Fruit fly (Drosophila melanogaster): ENCODE data around the gene CG32278.

Gene CG32278

DNA sequence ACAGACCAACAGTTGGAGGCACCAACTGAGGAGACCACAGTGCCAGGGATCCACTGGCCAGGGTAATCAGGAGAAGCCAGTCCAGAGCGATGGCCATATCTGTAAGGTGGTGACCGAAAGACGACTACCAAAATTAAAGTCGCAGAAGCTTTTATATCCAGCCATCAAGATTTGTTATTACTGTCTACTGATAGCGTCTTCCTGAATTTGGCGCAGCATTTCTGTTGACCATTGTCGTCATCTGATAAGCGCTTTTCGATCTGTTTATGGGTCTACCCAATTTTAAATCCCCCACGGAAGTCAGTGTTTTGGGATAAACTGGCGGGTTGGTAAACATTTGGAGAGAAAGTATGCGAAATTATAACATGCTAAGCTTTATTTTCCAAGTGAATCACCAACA is 3.4 kb downstream of the CG32278 start, which contains the start of gene CG14963:
Gene CG14963 (minus strand): TSS at position 101 of the 400 bp plus-strand sequence.
- TF ChIP-seq rn (GFP tag; IDR thresholded peaks at IDR 0.05): no peak
- no peak for TF ChIP-seq CG14655 (GFP tag; optimal IDR thresholded peaks at IDR 0.05)

DNA sequence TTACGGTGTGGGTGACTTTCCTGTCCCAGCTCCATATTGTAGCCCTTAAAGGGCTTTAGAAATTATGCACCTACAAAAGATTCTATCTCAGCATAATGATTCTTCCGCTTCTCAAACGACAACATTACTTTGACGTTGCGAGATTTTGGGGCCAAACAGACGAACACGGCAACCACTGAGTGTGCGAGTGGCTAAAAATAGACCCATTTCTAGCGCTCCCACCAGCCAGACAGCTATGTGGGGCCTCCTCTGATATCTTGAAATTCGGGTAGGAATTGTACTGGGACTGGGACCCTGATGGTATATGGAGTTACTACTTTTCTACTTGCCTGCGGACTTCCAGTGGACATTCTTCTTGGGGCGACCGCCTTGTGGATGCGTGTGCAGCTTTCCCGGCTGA is 8.8 kb downstream of the CG32278 start:
- no peak for TF ChIP-seq fd96Ca (GFP tag; IDR thresholded peaks at IDR 0.05)
- no peak for TF ChIP-seq CG8301 (tag; optimal IDR thresholded peaks at IDR 0.05)
- no peak for TF ChIP-seq CG13204 (GFP tag; optimal IDR thresholded peaks at IDR 0.05)
- no peak for TF ChIP-seq Pif1A (GFP tag; optimal IDR thresholded peaks at IDR 0.05)
- no peak for TF ChIP-seq D1 (tag; optimal IDR thresholded peaks at IDR 0.05)
- no peak for TF ChIP-seq EcR (GFP tag; optimal IDR thresholded peaks at IDR 0.05)
- TF ChIP-seq rn (GFP tag; IDR thresholded peaks at IDR 0.05): no peak
- TF ChIP-seq CG8159 (tag; optimal IDR thresholded peaks at IDR 0.05): no peak
- TF ChIP-seq CG17806 (tag; optimal IDR thresholded peaks at IDR 0.05): no peak
- no peak for TF ChIP-seq CG15710 (tag; optimal IDR thresholded peaks at IDR 0.05)
- no peak for TF ChIP-seq CG12605 (GFP tag; IDR thresholded peaks at IDR 0.05)
- no peak for TF ChIP-seq CG34367 (tag; optimal IDR thresholded peaks at IDR 0.05)
- TF ChIP-seq CG10348 (GFP tag; IDR thresholded peaks at IDR 0.05): no peak
- TF ChIP-seq CG32121 (GFP tag; IDR thresholded peaks at IDR 0.05): no peak
- no peak for TF ChIP-seq Pif1B (GFP tag; optimal IDR thresholded peaks at IDR 0.05)
- TF ChIP-seq Ets98B (GFP tag; IDR thresholded peaks at IDR 0.05): no peak
- no peak for TF ChIP-seq Snoo (tag; optimal IDR thresholded peaks at IDR 0.05)

DNA sequence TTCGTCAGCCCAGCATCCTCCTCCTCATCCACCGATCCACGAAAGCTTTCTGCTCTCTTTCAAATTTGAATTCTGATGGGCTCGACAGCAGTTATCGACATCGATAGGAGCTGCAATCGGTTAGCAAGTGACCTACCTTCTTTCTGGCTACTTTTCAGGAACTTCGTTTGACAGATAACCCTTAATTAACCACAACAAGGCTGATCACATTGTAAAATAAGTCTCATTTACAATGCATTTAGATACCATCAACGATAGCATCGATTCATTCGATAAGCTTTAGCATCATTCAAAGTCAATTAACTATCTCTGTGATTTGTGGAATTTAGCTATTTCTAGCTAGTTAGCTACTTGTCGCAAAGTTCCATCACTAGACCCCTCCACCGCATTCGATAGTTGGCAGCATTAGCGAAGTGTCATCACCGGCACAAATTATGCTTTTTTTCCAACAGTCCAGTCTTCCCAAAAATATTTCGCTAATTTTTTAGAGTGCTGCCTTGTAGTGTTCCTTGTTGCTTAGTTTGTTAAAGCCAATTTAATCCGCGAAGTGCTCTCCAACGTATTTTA is 9.5 kb downstream of the CG32278 start, which contains the start of the genes MnM and Girdin:
Gene MnM (minus strand): TSS at position 51 of the 567 bp plus-strand sequence.
Gene Girdin (plus strand): TSS at position 401 of the 567 bp plus-strand sequence.
- no peak for TF ChIP-seq Pif1B (GFP tag; optimal IDR thresholded peaks at IDR 0.05)
- TF ChIP-seq CG14655 (GFP tag; optimal IDR thresholded peaks at IDR 0.05): no peak
- TF ChIP-seq CG17806 (tag; optimal IDR thresholded peaks at IDR 0.05): no peak
- 0 out of 3 replicates have a peak, but pooled peaks have one; percentile 53 for TF ChIP-seq fd96Ca (GFP tag; IDR thresholded peaks at IDR 0.05)
- no peak for TF ChIP-seq Ets98B (GFP tag; IDR thresholded peaks at IDR 0.05)
- TF ChIP-seq Pif1A (GFP tag; optimal IDR thresholded peaks at IDR 0.05): no peak
- no peak for TF ChIP-seq CG8159 (tag; optimal IDR thresholded peaks at IDR 0.05)
- TF ChIP-seq D1 (tag; optimal IDR thresholded peaks at IDR 0.05): no peak
- TF ChIP-seq CG32121 (GFP tag; IDR thresholded peaks at IDR 0.05): peak; percentile 35; the same call in 1 of the 2 replicates
- TF ChIP-seq EcR (GFP tag; optimal IDR thresholded peaks at IDR 0.05): peak; percentile 7
- peak; percentile 16; the same call in 1 of the 2 replicates for TF ChIP-seq CG10348 (GFP tag; IDR thresholded peaks at IDR 0.05)

DNA sequence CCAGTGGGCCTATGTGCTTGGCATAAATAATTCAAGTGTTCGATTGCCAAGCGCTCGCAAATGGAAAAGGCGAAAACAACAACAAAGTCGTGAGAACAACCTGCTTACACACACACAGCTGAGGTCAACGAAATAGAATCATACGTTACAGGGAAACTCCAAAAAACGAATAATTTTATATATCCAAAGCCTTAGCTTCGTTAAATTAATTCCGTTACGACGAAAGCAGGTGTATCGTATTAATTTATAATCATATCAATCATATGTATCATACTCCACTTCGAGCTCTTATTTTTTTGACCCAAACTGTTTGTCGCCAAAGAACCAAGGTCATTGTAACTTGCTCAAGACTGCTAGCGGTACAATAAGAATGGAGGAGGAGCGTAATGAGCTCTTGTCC is 10.4 kb downstream of the CG32278 start:
- TF ChIP-seq Snoo (tag; optimal IDR thresholded peaks at IDR 0.05) (peak; percentile 92), CG9948 (tag; optimal IDR thresholded peaks at IDR 0.05) (peak; percentile 93), CG32121 (GFP tag; IDR thresholded peaks at IDR 0.05) (peak; percentile 81), fd96Ca (GFP tag; IDR thresholded peaks at IDR 0.05) (peak; percentile 92), rn (GFP tag; IDR thresholded peaks at IDR 0.05) (peak; percentile 78), CG14655 (GFP tag; optimal IDR thresholded peaks at IDR 0.05) (no peak), CG10348 (GFP tag; IDR thresholded peaks at IDR 0.05) (peak; percentile 19; the same call in 1 of the 2 replicates), Pif1A (GFP tag; optimal IDR thresholded peaks at IDR 0.05) (no peak), Ets98B (GFP tag; IDR thresholded peaks at IDR 0.05) (peak; percentile 92), CG8159 (tag; optimal IDR thresholded peaks at IDR 0.05) (peak; percentile 95), EcR (GFP tag; optimal IDR thresholded peaks at IDR 0.05) (peak; percentile 98), CG12605 (GFP tag; IDR thresholded peaks at IDR 0.05) (peak; percentile 91), CG15710 (tag; optimal IDR thresholded peaks at IDR 0.05) (peak; percentile 93), CG4496 (GFP tag; IDR thresholded peaks at IDR 0.05) (peak; percentile 95), CG34367 (tag; optimal IDR thresholded peaks at IDR 0.05) (peak; percentile 89), CG17806 (tag; optimal IDR thresholded peaks at IDR 0.05) (peak; percentile 93), CG13204 (GFP tag; optimal IDR thresholded peaks at IDR 0.05) (peak; percentile 87), gl (tag; optimal IDR thresholded peaks at IDR 0.05) (peak; percentile 89), D1 (tag; optimal IDR thresholded peaks at IDR 0.05) (no peak), Pif1B (GFP tag; optimal IDR thresholded peaks at IDR 0.05) (peak; percentile 92), CG8301 (tag; optimal IDR thresholded peaks at IDR 0.05) (peak; percentile 94)

DNA sequence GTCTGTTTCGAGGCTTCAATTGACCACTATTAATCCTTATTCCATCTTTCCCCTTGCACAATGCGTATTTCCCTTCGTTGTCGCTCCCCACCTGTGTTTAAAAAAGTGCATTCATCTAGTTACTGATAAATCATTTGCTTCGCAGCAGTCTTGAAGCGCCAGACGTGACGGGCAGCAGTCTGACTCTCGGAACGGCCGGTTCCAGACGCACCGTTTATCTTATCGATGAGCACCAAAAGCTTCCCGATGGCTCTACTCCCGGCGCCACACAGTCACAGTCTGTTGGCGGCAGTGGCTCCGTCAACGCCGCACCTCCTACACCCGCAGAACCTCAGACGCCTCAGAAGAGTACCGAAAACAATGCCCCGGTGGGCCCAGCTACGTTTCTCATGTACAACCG is 15.0 kb downstream of the CG32278 start, which contains the start of gene CG42494:
Gene CG42494 (plus strand): TSS at position 301 of the 400 bp plus-strand sequence.
- TF ChIP-seq CG14655 (GFP tag; optimal IDR thresholded peaks at IDR 0.05) (no peak), Ets98B (GFP tag; IDR thresholded peaks at IDR 0.05) (no peak), CG32121 (GFP tag; IDR thresholded peaks at IDR 0.05) (no peak), Pif1B (GFP tag; optimal IDR thresholded peaks at IDR 0.05) (no peak), Pif1A (GFP tag; optimal IDR thresholded peaks at IDR 0.05) (no peak), CG13204 (GFP tag; optimal IDR thresholded peaks at IDR 0.05) (no peak), CG12605 (GFP tag; IDR thresholded peaks at IDR 0.05) (no peak), CG17806 (tag; optimal IDR thresholded peaks at IDR 0.05) (no peak), CG8301 (tag; optimal IDR thresholded peaks at IDR 0.05) (no peak), EcR (GFP tag; optimal IDR thresholded peaks at IDR 0.05) (no peak)

DNA sequence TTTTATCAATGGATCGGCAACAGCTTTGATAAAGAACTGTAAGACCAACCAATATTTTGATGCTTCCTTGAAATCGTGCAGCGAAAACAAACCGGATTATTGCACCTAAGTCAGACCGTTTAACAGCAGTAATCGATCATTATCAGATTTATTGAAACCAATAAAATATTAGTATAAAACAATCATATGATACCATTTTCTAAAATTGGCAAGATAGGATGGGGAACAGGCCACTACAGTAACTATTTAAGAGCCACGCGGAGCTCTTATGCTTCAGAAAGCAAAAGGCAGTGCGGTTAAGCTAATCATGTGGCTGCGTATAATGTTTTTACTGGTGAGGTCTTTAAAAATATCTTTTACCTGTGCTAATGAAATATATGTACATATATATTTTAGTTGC is 17.3 kb downstream of the CG32278 start, which contains the start of gene CG32284:
Gene CG32284 (plus strand): TSS at position 301 of the 400 bp plus-strand sequence.
- TF ChIP-seq CG15710 (tag; optimal IDR thresholded peaks at IDR 0.05): no peak
- no peak for TF ChIP-seq Pif1A (GFP tag; optimal IDR thresholded peaks at IDR 0.05)
- TF ChIP-seq CG13204 (GFP tag; optimal IDR thresholded peaks at IDR 0.05): no peak
- no peak for TF ChIP-seq CG8159 (tag; optimal IDR thresholded peaks at IDR 0.05)
- no peak for TF ChIP-seq CG14655 (GFP tag; optimal IDR thresholded peaks at IDR 0.05)
- TF ChIP-seq D1 (tag; optimal IDR thresholded peaks at IDR 0.05): no peak
- no peak for TF ChIP-seq CG12605 (GFP tag; IDR thresholded peaks at IDR 0.05)
- TF ChIP-seq rn (GFP tag; IDR thresholded peaks at IDR 0.05): no peak
- no peak for TF ChIP-seq gl (tag; optimal IDR thresholded peaks at IDR 0.05)
- no peak for TF ChIP-seq Ets98B (GFP tag; IDR thresholded peaks at IDR 0.05)
- no peak for TF ChIP-seq CG32121 (GFP tag; IDR thresholded peaks at IDR 0.05)
- no peak for TF ChIP-seq Pif1B (GFP tag; optimal IDR thresholded peaks at IDR 0.05)
- TF ChIP-seq CG8301 (tag; optimal IDR thresholded peaks at IDR 0.05): no peak
- TF ChIP-seq CG10348 (GFP tag; IDR thresholded peaks at IDR 0.05): no peak
- TF ChIP-seq CG34367 (tag; optimal IDR thresholded peaks at IDR 0.05): no peak
